Worm (Caenorhabditis elegans) whole organism, L4 larva: Measurements from ENCODE around the gene dnj-20.

ENCODE experiments used
- F26F4.8 ChIP-seq: fragments of 200-800 bp; sonication (Bioruptor generic); conservative IDR thresholded peaks from 2 replicates; pipeline ENCODE4 v1.3.6; 2022; ENCODE audit warnings: missing genetic modification characterization, missing compliant biosample characterization
- F37D6.2 ChIP-seq: sonication (generic microtip); optimal IDR thresholded peaks from 2 replicates; lab custom pipeline; 2016; ENCODE audit warnings: mild to moderate bottlenecking, missing genetic modification characterization, missing compliant biosample characterization
- F49E8.2 ChIP-seq: sonication (generic microtip); optimal IDR thresholded peaks from 2 replicates; lab custom pipeline; 2016; ENCODE audit warnings: missing compliant biosample characterization, mild to moderate bottlenecking, missing genetic modification characterization, borderline replicate concordance
- R02D3.7 ChIP-seq: fragments of 150-350 bp; sonication (generic microtip); optimal IDR thresholded peaks from 3 replicates; lab custom pipeline; 2014; ENCODE audit warnings: missing biosample characterization, missing genetic modification characterization
- T26A8.4 ChIP-seq: fragments of 200-800 bp; sonication (Bioruptor generic); IDR thresholded peaks from 2 replicates; pipeline ENCODE4 v1.3.6; 2022; ENCODE audit warnings: missing genetic modification characterization, missing compliant biosample characterization
- ZK337.2 ChIP-seq: fragments of 200-800 bp; sonication (Bioruptor generic); IDR thresholded peaks from 2 replicates; pipeline ENCODE4 v1.3.6; 2022; ENCODE audit warnings: missing genetic modification reagents, missing genetic modification characterization, missing compliant biosample characterization
- aha-1 ChIP-seq: fragments of 150-350 bp; peaks from one replicate; lab custom pipeline; 2014; ENCODE audit warnings: missing biosample characterization, missing genetic modification characterization
- aly-2 ChIP-seq: sonication (generic microtip); optimal IDR thresholded peaks from 2 replicates; lab custom pipeline; 2018; ENCODE audit warnings: missing biosample characterization, missing genetic modification characterization
- arid-1 ChIP-seq: fragments of 200-800 bp; sonication (Bioruptor generic); conservative IDR thresholded peaks from 2 replicates; pipeline ENCODE4 v1.3.6; 2022; ENCODE audit warnings: missing genetic modification reagents, missing genetic modification characterization, missing compliant biosample characterization
- attf-4 ChIP-seq: sonication (generic microtip); optimal IDR thresholded peaks from 3 replicates; lab custom pipeline; 2017; ENCODE audit warnings: missing biosample characterization, missing genetic modification characterization
- ceh-28 ChIP-seq: fragments of 150-350 bp; optimal IDR thresholded peaks from 2 replicates; lab custom pipeline; 2014; ENCODE audit warnings: missing biosample characterization, missing genetic modification reagents, missing genetic modification characterization
- ceh-62 ChIP-seq: sonication (generic microtip); optimal IDR thresholded peaks from 2 replicates; lab custom pipeline; 2017; ENCODE audit warnings: missing biosample characterization, missing genetic modification characterization
- ceh-82 ChIP-seq: sonication (generic microtip); optimal IDR thresholded peaks from 2 replicates; lab custom pipeline; 2017; ENCODE audit warnings: missing biosample characterization, missing genetic modification characterization
- ces-1 ChIP-seq: fragments of 150-350 bp; sonication (generic microtip); optimal IDR thresholded peaks from 4 replicates; lab custom pipeline; 2014; ENCODE audit warnings: missing biosample characterization, missing genetic modification reagents, missing genetic modification characterization
- ctbp-1 ChIP-seq: fragments of 200-800 bp; sonication (Bioruptor generic); IDR thresholded peaks from 2 replicates; pipeline ENCODE4 v1.3.6; 2022; ENCODE audit warnings: missing genetic modification reagents, missing genetic modification characterization, missing compliant biosample characterization
- daf-12 ChIP-seq: fragments of 150-350 bp; optimal IDR thresholded peaks from 2 replicates; lab custom pipeline; 2014; ENCODE audit warnings: missing biosample characterization, missing genetic modification reagents, missing genetic modification characterization
- daf-16 ChIP-seq, 3 experiments: sonication (generic microtip); optimal IDR thresholded peaks; 2 replicates each; lab custom pipeline; 2016 to 2017; ENCODE audit warnings: missing genetic modification characterization in 3 of 3, missing genetic modification reagents in 3 of 3, mild to moderate bottlenecking in 2 of 3, missing compliant biosample characterization in 2 of 3, missing biosample characterization in 1 of 3, moderate library complexity in 1 of 3
- daf-19 ChIP-seq: fragments of 200-800 bp; sonication (Bioruptor generic); conservative IDR thresholded peaks from 2 replicates; pipeline ENCODE4 v1.3.6; 2022; ENCODE audit warnings: missing genetic modification characterization, missing compliant biosample characterization
- dmd-6 ChIP-seq: fragments of 200-800 bp; sonication (Bioruptor generic); IDR thresholded peaks from 2 replicates; pipeline ENCODE4 v1.3.6; 2022; ENCODE audit warnings: missing genetic modification reagents, missing genetic modification characterization, missing compliant biosample characterization
- dve-1 ChIP-seq: sonication (generic microtip); optimal IDR thresholded peaks from 2 replicates; lab custom pipeline; 2017; ENCODE audit warnings: antibody characterized with exemption, mild to moderate bottlenecking, missing genetic modification characterization, missing compliant biosample characterization; ENCODE audit not compliant: insufficient read depth
- egl-27 ChIP-seq: sonication (generic microtip); optimal IDR thresholded peaks from 3 replicates; lab custom pipeline; 2017; ENCODE audit warnings: missing biosample characterization, missing genetic modification reagents, missing genetic modification characterization
- fkh-10 ChIP-seq: fragments of 150-350 bp; optimal IDR thresholded peaks from 2 replicates; lab custom pipeline; 2014; ENCODE audit warnings: missing biosample characterization, missing genetic modification reagents, missing genetic modification characterization
- hif-1 ChIP-seq, 2 experiments: sonication (generic microtip); optimal IDR thresholded peaks; 2 replicates each; lab custom pipeline; 2016 to 2017; ENCODE audit warnings: missing compliant biosample characterization in 2 of 2, missing genetic modification characterization in 2 of 2, missing genetic modification reagents in 2 of 2, missing genotype in 2 of 2, mild to moderate bottlenecking in 1 of 2
- hlh-11 ChIP-seq: fragments of 200-800 bp; sonication (Bioruptor generic); optimal IDR thresholded peaks from 2 replicates; lab custom pipeline; 2018; ENCODE audit warnings: mild to moderate bottlenecking, missing genetic modification characterization, missing compliant biosample characterization
- hlh-30 ChIP-seq: sonication (generic microtip); optimal IDR thresholded peaks from 2 replicates; lab custom pipeline; 2017; ENCODE audit warnings: antibody characterized with exemption, mild to moderate bottlenecking, missing genetic modification characterization, missing compliant biosample characterization; ENCODE audit not compliant: insufficient read depth
- jun-1 ChIP-seq: fragments of 150-350 bp; optimal IDR thresholded peaks from 2 replicates; lab custom pipeline; 2014; ENCODE audit warnings: missing biosample characterization, missing genetic modification reagents, missing genetic modification characterization
- lim-7 ChIP-seq: fragments of 200-800 bp; sonication (Bioruptor generic); IDR thresholded peaks from 2 replicates; pipeline ENCODE4 v1.3.6; 2022; ENCODE audit warnings: missing genetic modification characterization, missing compliant biosample characterization
- lin-39 ChIP-seq: fragments of 150-350 bp; optimal IDR thresholded peaks from 2 replicates; lab custom pipeline; 2014; ENCODE audit warnings: missing biosample characterization, missing genetic modification reagents, missing genetic modification characterization
- madf-9 ChIP-seq: fragments of 200-800 bp; sonication (Bioruptor generic); conservative IDR thresholded peaks from 2 replicates; pipeline ENCODE4 v1.3.6; 2022; ENCODE audit warnings: missing genetic modification reagents, missing genetic modification characterization, missing compliant biosample characterization
- mdt-29 ChIP-seq: fragments of 200-800 bp; sonication (Bioruptor generic); IDR thresholded peaks from 2 replicates; pipeline ENCODE4 v1.3.6; 2022; ENCODE audit warnings: missing genetic modification reagents, missing genetic modification characterization, missing compliant biosample characterization
- mep-1 ChIP-seq: fragments of 150-350 bp; sonication (generic microtip); optimal IDR thresholded peaks from 3 replicates; lab custom pipeline; 2014; ENCODE audit warnings: missing biosample characterization, missing genetic modification characterization
- mes-2 ChIP-seq: sonication (generic microtip); optimal IDR thresholded peaks from 2 replicates; lab custom pipeline; 2016; ENCODE audit warnings: missing genotype, mild to moderate bottlenecking, missing genetic modification characterization, missing compliant biosample characterization; ENCODE audit not compliant: poor library complexity, severe bottlenecking
- nhr-28 ChIP-seq: fragments of 150-350 bp; optimal IDR thresholded peaks from 2 replicates; lab custom pipeline; 2014; ENCODE audit warnings: missing biosample characterization, missing genetic modification characterization
- nhr-42 ChIP-seq: fragments of 200-800 bp; sonication (Bioruptor generic); IDR thresholded peaks from 2 replicates; pipeline ENCODE4 v1.3.6; 2022; ENCODE audit warnings: missing genetic modification characterization, missing compliant biosample characterization
- nhr-76 ChIP-seq: fragments of 150-350 bp; optimal IDR thresholded peaks from 2 replicates; lab custom pipeline; 2014; ENCODE audit warnings: missing biosample characterization, missing genetic modification characterization
- pqm-1 ChIP-seq: sonication (generic microtip); optimal IDR thresholded peaks from 2 replicates; lab custom pipeline; 2017; ENCODE audit warnings: missing biosample characterization, missing genetic modification characterization
- rbr-2 ChIP-seq: sonication (generic microtip); optimal IDR thresholded peaks from 2 replicates; lab custom pipeline; 2016; ENCODE audit warnings: missing genotype, missing genetic modification characterization, missing compliant biosample characterization
- saeg-2 ChIP-seq: fragments of 200-800 bp; sonication (Bioruptor generic); IDR thresholded peaks from 2 replicates; pipeline ENCODE4 v1.3.6; 2022; ENCODE audit warnings: missing genetic modification reagents, missing genetic modification characterization, missing compliant biosample characterization
- skn-1 ChIP-seq: fragments of 150-350 bp; optimal IDR thresholded peaks from 2 replicates; lab custom pipeline; 2014; ENCODE audit warnings: missing biosample characterization, missing genetic modification characterization
- snpc-1.2 ChIP-seq: fragments of 200-800 bp; sonication (Bioruptor generic); IDR thresholded peaks from 2 replicates; pipeline ENCODE4 v1.3.6; 2022; ENCODE audit warnings: missing genetic modification reagents, missing genetic modification characterization, missing compliant biosample characterization
- spr-3 ChIP-seq: fragments of 200-800 bp; sonication (Bioruptor generic); optimal IDR thresholded peaks from 2 replicates; lab custom pipeline; 2018; ENCODE audit warnings: mild to moderate bottlenecking, missing genetic modification characterization, missing compliant biosample characterization
- unc-62 ChIP-seq, 3 experiments: fragments of 150-350 bp in 1 of 3; sonication (generic microtip); optimal IDR thresholded peaks in 2 of 3; peaks in 1 of 3; 1 replicate in 1 of 3; 2 replicates in 2 of 3; lab custom pipeline; 2014 to 2017; ENCODE audit warnings: missing biosample characterization in 3 of 3, missing genetic modification characterization in 3 of 3, missing genetic modification reagents in 3 of 3, missing genotype in 1 of 3
- vab-7 ChIP-seq: fragments of 200-800 bp; sonication (Bioruptor generic); IDR thresholded peaks from 2 replicates; pipeline ENCODE4 v1.3.6; 2022; ENCODE audit warnings: missing genetic modification reagents, missing genetic modification characterization, missing compliant biosample characterization
- zag-1 ChIP-seq: fragments of 150-350 bp; optimal IDR thresholded peaks from 2 replicates; lab custom pipeline; 2014; ENCODE audit warnings: missing biosample characterization, missing genetic modification characterization
- zip-11 ChIP-seq: fragments of 200-800 bp; sonication (Bioruptor generic); IDR thresholded peaks from 2 replicates; pipeline ENCODE4 v1.3.6; 2022; ENCODE audit warnings: missing genetic modification characterization, missing compliant biosample characterization
- zip-2 ChIP-seq: fragments of 150-350 bp; optimal IDR thresholded peaks from 2 replicates; lab custom pipeline; 2014; ENCODE audit warnings: missing biosample characterization, missing genetic modification characterization
- ztf-7 ChIP-seq: fragments of 150-350 bp; optimal IDR thresholded peaks from 2 replicates; lab custom pipeline; 2014; ENCODE audit warnings: missing biosample characterization, missing genetic modification characterization

The dnj-20 gene

ce11 chrII:9646122-9646555, 22.2 kb upstream of the dnj-20 start (continued):
- no peak for TF ChIP-seq daf-19 (GFP tag; lab: Robert Waterston, UW)
- TF ChIP-seq ZK337.2 (GFP tag; lab: Robert Waterston, UW): no peak
- no peak for TF ChIP-seq ceh-82 (tag; lab: Kevin White, UChicago)
- no peak for TF ChIP-seq skn-1
- TF ChIP-seq spr-3 (GFP tag; lab: Kevin White, UChicago): no peak
- TF ChIP-seq jun-1 (tag; lab: Kevin White, UChicago): no peak
- peak; percentile 60 for TF ChIP-seq dmd-6 (GFP tag; lab: Robert Waterston, UW)
- peak; percentile 87 for TF ChIP-seq hlh-30 (tag; lab: Kevin White, UChicago)
- TF ChIP-seq vab-7: no peak
- TF ChIP-seq ces-1 (GFP tag; lab: Kevin White, UChicago): no peak
- no peak for TF ChIP-seq F26F4.8
- TF ChIP-seq attf-4 (tag; lab: Kevin White, UChicago): no peak

ce11 chrII:9644940-9645634, 21.1 kb upstream of the dnj-20 start:
- no peak for TF ChIP-seq T26A8.4 (GFP tag; lab: Robert Waterston, UW)
- TF ChIP-seq nhr-42 (GFP tag; lab: Robert Waterston, UW): no peak
- TF ChIP-seq attf-4 (tag; lab: Kevin White, UChicago): no peak
- no peak for TF ChIP-seq madf-9 (GFP tag; lab: Robert Waterston, UW)
- no peak for TF ChIP-seq mes-2
- no peak for TF ChIP-seq fkh-10 (GFP tag; lab: Kevin White, UChicago)
- no peak for TF ChIP-seq ceh-82 (tag; lab: Kevin White, UChicago)
- no peak for TF ChIP-seq nhr-76 (tag; lab: Kevin White, UChicago)
- TF ChIP-seq rbr-2 (tag; lab: Kevin White, UChicago): no peak
- TF ChIP-seq saeg-2: no peak
- no peak for TF ChIP-seq lim-7 (GFP tag; lab: Robert Waterston, UW)
- peak; percentile 85 for TF ChIP-seq pqm-1
- TF ChIP-seq F49E8.2 (tag; lab: Kevin White, UChicago): no peak
- TF ChIP-seq ceh-62: no peak
- no peak for TF ChIP-seq daf-16 (GFP tag; optimal IDR thresholded peaks at IDR 0.05; lab: Kevin White, UChicago)
- peak; percentile 8 for TF ChIP-seq daf-16 (tag; optimal IDR thresholded peaks at IDR 0.05; lab: Kevin White, UChicago)
- no peak for TF ChIP-seq mdt-29 (GFP tag; lab: Robert Waterston, UW)
- no peak for TF ChIP-seq ZK337.2 (GFP tag; lab: Robert Waterston, UW)
- no peak for TF ChIP-seq ctbp-1
- peak in 1 of 2 experiments; percentile 70 for TF ChIP-seq unc-62 (GFP tag; optimal IDR thresholded peaks at IDR 0.05 in 1 of 2; lab: Kevin White, UChicago)
- TF ChIP-seq unc-62 (tag; optimal IDR thresholded peaks at IDR 0.05; lab: Kevin White, UChicago): no peak
- TF ChIP-seq egl-27 (tag; lab: Kevin White, UChicago): no peak
- TF ChIP-seq nhr-28 (tag; lab: Kevin White, UChicago): peak; percentile 77
- no peak for TF ChIP-seq spr-3 (GFP tag; lab: Kevin White, UChicago)
- TF ChIP-seq arid-1 (GFP tag; lab: Robert Waterston, UW): no peak
- TF ChIP-seq F37D6.2 (tag; lab: Kevin White, UChicago): no peak
- TF ChIP-seq mep-1 (tag; lab: Kevin White, UChicago): no peak
- no peak for TF ChIP-seq ztf-7
- TF ChIP-seq zip-11 (GFP tag; lab: Robert Waterston, UW): no peak
- TF ChIP-seq zip-2: no peak
- TF ChIP-seq daf-12 (tag; lab: Kevin White, UChicago): no peak
- TF ChIP-seq ces-1 (GFP tag; lab: Kevin White, UChicago): no peak
- peak; percentile 32 for TF ChIP-seq hlh-11
- no peak for TF ChIP-seq R02D3.7 (tag; lab: Kevin White, UChicago)
- no peak for TF ChIP-seq lin-39 (tag; lab: Kevin White, UChicago)
- no peak for TF ChIP-seq snpc-1.2 (GFP tag; lab: Robert Waterston, UW)
- no peak for TF ChIP-seq hlh-30 (tag; lab: Kevin White, UChicago)
- no peak for TF ChIP-seq hif-1 (tag; optimal IDR thresholded peaks at IDR 0.05; lab: Kevin White, UChicago)
- no peak for TF ChIP-seq zag-1
- TF ChIP-seq dmd-6 (GFP tag; lab: Robert Waterston, UW): peak; percentile 52
- peak; percentile 50 for TF ChIP-seq aha-1 (tag; lab: Kevin White, UChicago)
- no peak for TF ChIP-seq aly-2 (tag; lab: Kevin White, UChicago)
- peak; percentile 51 for TF ChIP-seq dve-1 (tag; lab: Kevin White, UChicago)
- TF ChIP-seq ceh-28 (tag; lab: Kevin White, UChicago): no peak
